Worm (Caenorhabditis elegans): ENCODE data around the gene hda-4.
A peak's percentile ranks its signal among the peaks of the same experiment; 100 is the strongest.

The hda-4 gene

DNA sequence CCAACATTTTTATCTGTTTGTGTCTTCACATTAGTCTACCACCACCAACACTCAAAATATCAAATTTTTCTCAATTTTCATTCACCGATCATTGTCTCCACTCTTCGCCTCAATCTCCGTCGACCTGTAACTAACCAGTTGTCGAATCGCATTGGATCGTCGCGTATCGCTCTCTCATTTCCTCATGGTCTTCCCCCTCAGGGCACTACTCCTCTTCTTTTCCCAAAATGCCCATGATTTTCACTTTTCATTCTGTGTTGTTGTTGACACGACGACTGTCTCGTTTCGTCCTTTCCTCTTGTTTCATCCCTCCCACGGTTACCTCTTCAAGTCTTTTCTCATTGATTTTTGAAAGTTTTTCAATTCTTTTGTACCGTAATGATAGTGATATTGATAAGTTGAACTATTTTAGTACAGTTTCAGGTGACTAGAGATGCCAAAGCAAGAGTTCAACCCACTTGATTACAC, 56.7 kb downstream of the hda-4 start, which contains the start of gene T01C8.2:
TSS of gene T01C8.2 (plus strand) at position 418 of the 468 bp plus-strand sequence.
- TF ChIP-seq sma-9 (GFP tag; optimal IDR thresholded peaks at IDR 0.05) (peak; percentile 57), sma-9 (tag; optimal IDR thresholded peaks at IDR 0.05) (no peak), sma-3 (GFP tag; optimal IDR thresholded peaks at IDR 0.05) (peak; percentile 17), blmp-1 (tag; optimal IDR thresholded peaks at IDR 0.05; ENCODE audit: insufficient read depth) (peak; percentile 89), sem-4 (tag; optimal IDR thresholded peaks at IDR 0.05) (no peak), nhr-25 (tag; optimal IDR thresholded peaks at IDR 0.05) (peak; percentile 60), nhr-23 (tag; optimal IDR thresholded peaks at IDR 0.05) (no peak), nhr-129 (tag; optimal IDR thresholded peaks at IDR 0.05) (peak; percentile 60), elt-1 (tag; optimal IDR thresholded peaks at IDR 0.05) (no peak), ama-1 (optimal IDR thresholded peaks at IDR 0.05) (peak; percentile 13)

DNA sequence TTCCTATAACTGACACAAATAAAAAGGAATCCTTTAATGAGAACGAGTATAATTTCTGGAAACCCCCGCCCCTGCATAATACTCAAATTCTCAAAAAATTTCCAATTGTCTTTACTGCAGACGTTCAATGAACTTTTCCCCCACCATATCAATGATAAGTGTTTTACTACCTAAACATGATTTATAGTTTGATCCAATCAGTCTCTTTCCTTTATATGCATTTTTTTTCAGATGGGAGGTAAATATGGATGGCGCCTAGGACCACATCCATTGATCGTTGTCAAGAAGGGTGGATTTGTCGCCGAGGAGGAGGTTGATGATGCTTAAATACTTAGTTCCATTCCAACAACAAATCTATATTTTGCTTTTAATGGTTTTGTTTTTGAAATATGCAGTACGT, 57.8 kb downstream of the hda-4 start:
- TF ChIP-seq ceh-16 (tag; optimal IDR thresholded peaks at IDR 0.05): no peak
- TF ChIP-seq nhr-25 (tag; optimal IDR thresholded peaks at IDR 0.05): no peak
- no peak for TF ChIP-seq C34F6.9 (tag; optimal IDR thresholded peaks at IDR 0.05)
- TF ChIP-seq nhr-23 (tag; optimal IDR thresholded peaks at IDR 0.05): no peak
- no peak for TF ChIP-seq F13H6.1 (tag; optimal IDR thresholded peaks at IDR 0.05)
- TF ChIP-seq nhr-10 (tag; optimal IDR thresholded peaks at IDR 0.05): no peak
- no peak for TF ChIP-seq ZK546.5 (tag; optimal IDR thresholded peaks at IDR 0.05)

- TF ChIP-seq lsy-2 (tag; optimal IDR thresholded peaks at IDR 0.05) (no peak), nhr-23 (tag; optimal IDR thresholded peaks at IDR 0.05) (no peak), R02D3.7 (tag; optimal IDR thresholded peaks at IDR 0.05) (no peak), lin-39 (tag; optimal IDR thresholded peaks at IDR 0.05) (no peak), snpc-4 (tag; optimal IDR thresholded peaks at IDR 0.05) (no peak), peb-1 (tag; optimal IDR thresholded peaks at IDR 0.05) (no peak)
Observed at ce11 chrX:16792700-16793176, 63.4 kb downstream of the hda-4 start, which contains the start of gene got-1.2. Gene got-1.2, minus strand, starts transcription at chrX:16793126.

DNA sequence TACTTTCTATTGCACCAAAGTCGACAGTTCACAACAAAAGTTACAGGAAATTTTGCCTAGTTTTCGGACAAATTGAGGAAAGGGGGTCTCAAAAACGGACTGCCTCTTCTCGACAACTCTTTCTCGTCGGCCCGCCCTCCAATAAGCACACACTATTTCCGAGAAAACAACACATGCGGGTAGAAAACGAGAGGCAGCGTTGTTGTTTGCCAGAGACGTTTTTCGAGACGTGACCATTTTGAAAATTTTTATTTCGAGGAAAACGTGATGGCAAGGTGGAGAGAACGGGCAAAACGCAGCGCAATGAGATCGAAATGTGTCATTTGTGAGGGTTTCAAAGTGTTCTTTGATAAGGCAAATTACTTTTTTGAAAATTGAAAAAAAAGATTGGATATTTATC, 64.1 kb downstream of the hda-4 start:
- no peak for TF ChIP-seq peb-1 (tag; optimal IDR thresholded peaks at IDR 0.05)
- TF ChIP-seq sma-3 (GFP tag; optimal IDR thresholded peaks at IDR 0.05): no peak
- TF ChIP-seq alr-1 (tag; optimal IDR thresholded peaks at IDR 0.05): no peak
- no peak for TF ChIP-seq ztf-4 (tag; optimal IDR thresholded peaks at IDR 0.05)
- TF ChIP-seq dmd-4 (tag; optimal IDR thresholded peaks at IDR 0.05): no peak
- TF ChIP-seq blmp-1 (tag; optimal IDR thresholded peaks at IDR 0.05; ENCODE audit: insufficient read depth): no peak
- TF ChIP-seq snpc-4 (tag; optimal IDR thresholded peaks at IDR 0.05): no peak
- TF ChIP-seq sem-4 (tag; optimal IDR thresholded peaks at IDR 0.05): no peak
- TF ChIP-seq skn-1 (tag; optimal IDR thresholded peaks at IDR 0.05): no peak
- no peak for TF ChIP-seq nhr-11 (tag; optimal IDR thresholded peaks at IDR 0.05)
- TF ChIP-seq ztf-1 (GFP tag; conservative IDR thresholded peaks at IDR 0.05): no peak
- peak; percentile 60 for TF ChIP-seq lin-11 (tag; optimal IDR thresholded peaks at IDR 0.05)
- TF ChIP-seq nhr-10 (tag; optimal IDR thresholded peaks at IDR 0.05): no peak
- TF ChIP-seq ZK546.5 (tag; optimal IDR thresholded peaks at IDR 0.05): no peak
- TF ChIP-seq gmeb-1 (tag; optimal IDR thresholded peaks at IDR 0.05): no peak
- TF ChIP-seq nhr-129 (tag; optimal IDR thresholded peaks at IDR 0.05): peak; percentile 78
- no peak for TF ChIP-seq unc-62 (GFP tag; optimal IDR thresholded peaks at IDR 0.05)
- no peak for TF ChIP-seq ceh-16 (tag; optimal IDR thresholded peaks at IDR 0.05)
- no peak for TF ChIP-seq nhr-237 (tag; optimal IDR thresholded peaks at IDR 0.05)
- no peak for TF ChIP-seq nhr-77 (tag; optimal IDR thresholded peaks at IDR 0.05)
- TF ChIP-seq mdl-1 (tag; optimal IDR thresholded peaks at IDR 0.05): peak in 1 of 2 experiments; percentile 7
- TF ChIP-seq F13H6.1 (tag; optimal IDR thresholded peaks at IDR 0.05): peak; percentile 4
- TF ChIP-seq R02D3.7 (tag; optimal IDR thresholded peaks at IDR 0.05): no peak
- TF ChIP-seq unc-55 (GFP tag; optimal IDR thresholded peaks at IDR 0.05): no peak
- peak; percentile 61 for TF ChIP-seq sma-9 (GFP tag; optimal IDR thresholded peaks at IDR 0.05)
- no peak for TF ChIP-seq sma-9 (tag; optimal IDR thresholded peaks at IDR 0.05)
- no peak for TF ChIP-seq zag-1 (tag; optimal IDR thresholded peaks at IDR 0.05)
- TF ChIP-seq unc-39 (tag; optimal IDR thresholded peaks at IDR 0.05): no peak
- TF ChIP-seq ztf-11 (tag; optimal IDR thresholded peaks at IDR 0.05): no peak
- TF ChIP-seq mbf-1 (tag; optimal IDR thresholded peaks at IDR 0.05): no peak
- TF ChIP-seq aly-2 (tag; optimal IDR thresholded peaks at IDR 0.05): no peak
- no peak for TF ChIP-seq lin-13 (GFP tag; optimal IDR thresholded peaks at IDR 0.05)
- TF ChIP-seq fos-1 (tag; optimal IDR thresholded peaks at IDR 0.05): no peak
- peak in 1 of 2 experiments; percentile 27 for TF ChIP-seq lsy-2 (tag; optimal IDR thresholded peaks at IDR 0.05)
- TF ChIP-seq egl-27 (tag; optimal IDR thresholded peaks at IDR 0.05): no peak
- TF ChIP-seq elt-3 (tag; optimal IDR thresholded peaks at IDR 0.05): no peak
- no peak for TF ChIP-seq ama-1 (optimal IDR thresholded peaks at IDR 0.05)
- no peak for TF ChIP-seq nhr-12 (tag; optimal IDR thresholded peaks at IDR 0.05)
- no peak for TF ChIP-seq mab-5 (tag; optimal IDR thresholded peaks at IDR 0.05)
- no peak for TF ChIP-seq lin-39 (tag; optimal IDR thresholded peaks at IDR 0.05)
- no peak for TF ChIP-seq ceh-82 (tag; optimal IDR thresholded peaks at IDR 0.05)
- TF ChIP-seq nhr-23 (tag; optimal IDR thresholded peaks at IDR 0.05): no peak
- no peak for TF ChIP-seq crh-2 (tag; optimal IDR thresholded peaks at IDR 0.05)
- no peak for TF ChIP-seq nhr-25 (tag; optimal IDR thresholded peaks at IDR 0.05)

All from whole organism, L2 larva.